Worm (Caenorhabditis elegans): ENCODE data around the gene K08E5.1.

DNA sequence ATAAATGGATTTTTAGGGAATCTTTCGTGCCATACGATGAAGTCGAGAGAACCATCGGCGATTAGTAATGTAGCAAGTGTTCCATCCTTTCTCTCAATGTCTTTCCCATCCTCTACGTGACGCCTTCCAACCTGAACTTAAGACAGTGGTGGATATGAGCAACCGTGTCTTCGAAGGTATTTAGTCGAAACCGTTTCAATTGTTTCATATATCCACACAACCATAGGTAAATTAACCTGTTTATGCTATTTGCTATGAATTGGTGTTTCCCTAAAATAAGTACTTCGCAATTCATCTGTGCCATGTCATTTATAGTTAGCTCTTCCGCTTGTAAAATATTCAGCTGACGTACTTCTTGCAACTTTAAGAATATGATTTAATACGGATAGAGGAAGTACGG, 49.3 kb upstream of the K08E5.1 start:
- TF ChIP-seq B0336.3 (GFP tag; IDR thresholded peaks at IDR 0.05): no peak
- no peak for TF ChIP-seq nfya-2 (GFP tag; IDR thresholded peaks at IDR 0.05)
- no peak for TF ChIP-seq snpc-4 (GFP tag; optimal IDR thresholded peaks at IDR 0.05)
- TF ChIP-seq snpc-4 (tag; optimal IDR thresholded peaks at IDR 0.05): no peak
